Worm (Caenorhabditis elegans) whole organism, L3 larva: ENCODE data around the gene Y45F10C.4.

Experiments
- aly-2 ChIP-seq: fragments of 150-350 bp; optimal IDR thresholded peaks from 2 replicates; lab custom pipeline; 2014; ENCODE audit warnings: missing biosample characterization, missing genetic modification characterization
- ama-1 ChIP-seq: fragments of 150-350 bp; optimal IDR thresholded peaks from 2 replicates; lab custom pipeline; 2018
- ceh-16 ChIP-seq: sonication (generic microtip); optimal IDR thresholded peaks from 2 replicates; lab custom pipeline; 2017; ENCODE audit warnings: missing biosample characterization, missing genetic modification characterization
- mml-1 ChIP-seq: fragments of 150-350 bp; sonication (generic microtip); optimal IDR thresholded peaks from 3 replicates; lab custom pipeline; 2014; ENCODE audit warnings: missing biosample characterization, missing genetic modification characterization
- nhr-11 ChIP-seq: fragments of 150-350 bp; optimal IDR thresholded peaks from 2 replicates; lab custom pipeline; 2014; ENCODE audit warnings: missing biosample characterization, missing genetic modification characterization
- nhr-12 ChIP-seq: fragments of 150-350 bp; optimal IDR thresholded peaks from 2 replicates; lab custom pipeline; 2014; ENCODE audit warnings: missing biosample characterization, missing genetic modification characterization
- nhr-25 ChIP-seq: sonication (generic microtip); optimal IDR thresholded peaks from 2 replicates; lab custom pipeline; 2017; ENCODE audit warnings: missing biosample characterization, missing genetic modification characterization
- nhr-76 ChIP-seq: fragments of 150-350 bp; sonication (generic microtip); optimal IDR thresholded peaks from 5 replicates; lab custom pipeline; 2014; ENCODE audit warnings: missing biosample characterization, missing genetic modification characterization
- pha-4 ChIP-seq: fragments of 150-350 bp; optimal IDR thresholded peaks from 2 replicates; lab custom pipeline; 2014; ENCODE audit warnings: missing biosample characterization, missing genetic modification reagents, missing genetic modification characterization
- snpc-4 ChIP-seq: fragments of 150-350 bp; optimal IDR thresholded peaks from 2 replicates; lab custom pipeline; 2014; ENCODE audit warnings: missing biosample characterization, missing genetic modification characterization
- unc-39 ChIP-seq: sonication (generic microtip); optimal IDR thresholded peaks from 4 replicates; lab custom pipeline; 2017; ENCODE audit warnings: missing biosample characterization, missing genetic modification characterization
- unc-62 ChIP-seq: fragments of 150-350 bp; sonication (generic microtip); optimal IDR thresholded peaks from 4 replicates; lab custom pipeline; 2014; ENCODE audit warnings: missing biosample characterization, missing genetic modification reagents, missing genetic modification characterization
- zag-1 ChIP-seq: fragments of 150-350 bp; optimal IDR thresholded peaks from 2 replicates; lab custom pipeline; 2014; ENCODE audit warnings: missing biosample characterization, missing genetic modification characterization
- ztf-11 ChIP-seq: fragments of 150-350 bp; optimal IDR thresholded peaks from 2 replicates; lab custom pipeline; 2014; ENCODE audit warnings: missing biosample characterization, missing genetic modification characterization

DNA sequence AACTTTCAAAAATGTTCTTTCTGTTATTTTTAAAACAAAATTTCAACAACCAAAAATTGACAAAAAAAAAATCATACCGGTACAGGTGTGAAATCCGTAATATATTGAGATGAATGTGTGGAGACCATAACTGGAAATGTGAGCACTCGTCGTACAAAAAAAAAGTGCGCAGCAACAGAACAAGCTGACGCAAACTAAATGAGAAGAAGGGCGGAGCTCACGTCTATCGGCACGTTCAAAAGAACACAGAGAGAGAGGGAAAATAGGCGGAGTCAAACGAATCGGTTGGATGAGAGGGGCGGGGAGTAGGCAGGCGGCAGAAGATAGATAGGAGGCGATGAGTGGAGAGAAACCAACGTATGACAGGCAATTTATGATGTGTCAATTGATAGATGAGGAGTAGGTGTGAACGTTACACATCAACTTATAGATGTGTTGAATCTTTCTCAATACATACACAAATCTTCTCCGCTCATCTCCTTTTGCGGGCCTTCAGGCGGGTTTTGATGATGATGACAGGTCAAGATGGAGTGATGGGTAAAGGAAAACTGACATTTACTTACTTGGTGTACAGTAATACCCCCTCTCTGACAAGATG is 39.9 kb upstream of the Y45F10C.4 start, which contains the start of gene tlp-1:
- TF ChIP-seq pha-4, result no peak
- TF ChIP-seq nhr-12 (tag; lab: Kevin White, UChicago), result no peak
- TF ChIP-seq mml-1 (tag; lab: Kevin White, UChicago), result no peak
- peak; percentile 66 for TF ChIP-seq ama-1 (lab: Kevin White, UChicago)
- no peak for TF ChIP-seq nhr-11 (tag; lab: Kevin White, UChicago)
- TF ChIP-seq unc-62 (GFP tag; lab: Kevin White, UChicago), result peak; percentile 94
- TF ChIP-seq aly-2 (tag; lab: Kevin White, UChicago), result no peak
- TF ChIP-seq nhr-76 (tag; lab: Kevin White, UChicago), result no peak
- TF ChIP-seq ztf-11, result no peak
- no peak for TF ChIP-seq unc-39 (tag; lab: Kevin White, UChicago)
- peak; percentile 79 for TF ChIP-seq nhr-25
- TF ChIP-seq ceh-16 (tag; lab: Kevin White, UChicago), result peak; percentile 58
- TF ChIP-seq snpc-4 (tag; lab: Kevin White, UChicago), result no peak
- TF ChIP-seq zag-1 (tag; lab: Kevin White, UChicago), result no peak
